Fruit fly (Drosophila melanogaster) whole organism, embryonic: ENCODE data around the gene Blm.

ENCODE experiments used
- CG10654 ChIP-seq: fragments of 200-800 bp; sonication (Bioruptor generic); optimal IDR thresholded peaks from 2 replicates; lab custom pipeline; 2016; ENCODE audit warnings: missing biosample characterization, missing genetic modification characterization
- CG10959 ChIP-seq: fragments of 200-800 bp; sonication (Bioruptor generic); IDR thresholded peaks from 2 replicates; pipeline ENCODE4 v1.3.6; 2022; ENCODE audit warnings: missing biosample characterization, missing genetic modification characterization
- CG13287 ChIP-seq: fragments of 200-800 bp; sonication (Bioruptor generic); IDR thresholded peaks from 2 replicates; pipeline ENCODE4 v1.3.6; 2022; ENCODE audit warnings: missing biosample characterization, missing genetic modification characterization; ENCODE audit not compliant: partially characterized antibody
- CG15073 ChIP-seq: fragments of 200-800 bp; sonication (Bioruptor generic); optimal IDR thresholded peaks from 2 replicates; lab custom pipeline; 2016; ENCODE audit warnings: missing biosample characterization, missing genetic modification characterization
- CG1603 ChIP-seq: fragments of 200-800 bp; sonication (Bioruptor generic); optimal IDR thresholded peaks from 2 replicates; lab custom pipeline; 2019; ENCODE audit warnings: missing biosample characterization, mild to moderate bottlenecking, missing genetic modification characterization, moderate library complexity
- CG17912 ChIP-seq: fragments of 200-800 bp; sonication (Bioruptor generic); optimal IDR thresholded peaks from 2 replicates; lab custom pipeline; 2018; ENCODE audit warnings: missing biosample characterization, mild to moderate bottlenecking, missing genetic modification characterization
- CG1792 ChIP-seq: fragments of 200-800 bp; sonication (Bioruptor generic); optimal IDR thresholded peaks from 2 replicates; lab custom pipeline; 2016; ENCODE audit warnings: missing biosample characterization, missing genetic modification characterization
- CG2116 ChIP-seq: fragments of 200-800 bp; sonication (Bioruptor generic); optimal IDR thresholded peaks from 3 replicates; lab custom pipeline; 2018; ENCODE audit warnings: missing biosample characterization, mild to moderate bottlenecking, missing genetic modification characterization
- CG32767 ChIP-seq: fragments of 200-800 bp; sonication (Bioruptor generic); IDR thresholded peaks from 2 replicates; pipeline ENCODE4 v1.3.6; 2022; ENCODE audit warnings: missing biosample characterization, missing genetic modification characterization
- CG34224 ChIP-seq: fragments of 200-800 bp; sonication (Bioruptor generic); IDR thresholded peaks from 3 replicates; pipeline ENCODE4 v1.3.6; 2022; ENCODE audit warnings: missing biosample characterization, missing genetic modification characterization; ENCODE audit not compliant: partially characterized antibody
- CG34376 ChIP-seq: fragments of 200-800 bp; sonication (Bioruptor generic); optimal IDR thresholded peaks from 2 replicates; lab custom pipeline; 2018; ENCODE audit warnings: missing biosample characterization, mild to moderate bottlenecking, missing genetic modification characterization
- CG3838 ChIP-seq: fragments of 200-800 bp; sonication (Bioruptor generic); optimal IDR thresholded peaks from 3 replicates; lab custom pipeline; 2016; ENCODE audit warnings: missing biosample characterization, missing genetic modification characterization
- CG4820 ChIP-seq: fragments of 200-800 bp; sonication (Bioruptor generic); optimal IDR thresholded peaks from 3 replicates; lab custom pipeline; 2016; ENCODE audit warnings: missing biosample characterization, missing genetic modification characterization
- CG6272 ChIP-seq: fragments of 200-800 bp; sonication (Bioruptor generic); IDR thresholded peaks from 2 replicates; pipeline ENCODE4 v1.3.6; 2022; ENCODE audit warnings: missing biosample characterization, missing genetic modification characterization
- CG6689 ChIP-seq: fragments of 200-800 bp; sonication (Bioruptor generic); IDR thresholded peaks from 2 replicates; pipeline ENCODE4 v1.3.6; 2022; ENCODE audit warnings: missing biosample characterization, missing genetic modification characterization
- CG7372 ChIP-seq: fragments of 200-800 bp; sonication (Bioruptor generic); IDR thresholded peaks from 2 replicates; pipeline ENCODE4 v1.3.6; 2022; ENCODE audit warnings: missing biosample characterization, missing genetic modification characterization
- CG7556 ChIP-seq: fragments of 200-800 bp; sonication (Bioruptor generic); optimal IDR thresholded peaks from 2 replicates; lab custom pipeline; 2017; ENCODE audit warnings: missing biosample characterization, mild to moderate bottlenecking, missing genetic modification characterization
- CG7928 ChIP-seq: fragments of 200-800 bp; sonication (Bioruptor generic); optimal IDR thresholded peaks from 2 replicates; lab custom pipeline; 2017; ENCODE audit warnings: missing biosample characterization, mild to moderate bottlenecking, missing genetic modification characterization
- CG7963 ChIP-seq: fragments of 200-800 bp; sonication (Bioruptor generic); IDR thresholded peaks from 3 replicates; pipeline ENCODE4 v1.3.6; 2022; ENCODE audit warnings: missing biosample characterization, missing genetic modification characterization; ENCODE audit not compliant: partially characterized antibody
- CG9215 ChIP-seq: fragments of 200-800 bp; sonication (Bioruptor generic); IDR thresholded peaks from 2 replicates; pipeline ENCODE4 v1.3.6; 2022; ENCODE audit warnings: missing biosample characterization, missing genetic modification characterization
- CG9932 ChIP-seq: fragments of 200-800 bp; sonication (Bioruptor generic); IDR thresholded peaks from 2 replicates; pipeline ENCODE4 v1.3.6; 2022; ENCODE audit warnings: missing biosample characterization, missing genetic modification characterization
- D19B ChIP-seq: fragments of 200-800 bp; sonication (Bioruptor generic); optimal IDR thresholded peaks from 2 replicates; lab custom pipeline; 2017; ENCODE audit warnings: missing biosample characterization, mild to moderate bottlenecking, missing genetic modification characterization
- Deaf1 ChIP-seq: fragments of 200-800 bp; optimal IDR thresholded peaks from 3 replicates; lab custom pipeline; 2019; ENCODE audit warnings: missing biosample characterization, mild to moderate bottlenecking, missing genetic modification characterization, moderate library complexity
- Fer3 ChIP-seq: fragments of 200-800 bp; sonication (Bioruptor generic); optimal IDR thresholded peaks from 2 replicates; lab custom pipeline; 2018; ENCODE audit warnings: missing biosample characterization, mild to moderate bottlenecking, missing genetic modification characterization, moderate library complexity
- Jarid2 ChIP-seq: fragments of 200-800 bp; sonication (Bioruptor generic); optimal IDR thresholded peaks from 3 replicates; lab custom pipeline; 2017; ENCODE audit warnings: mild to moderate bottlenecking, missing biosample characterization, missing genetic modification reagents, missing genetic modification characterization
- NFAT ChIP-seq: fragments of 200-800 bp; sonication (Bioruptor generic); IDR thresholded peaks from 2 replicates; pipeline ENCODE4 v1.3.6; 2022; ENCODE audit warnings: missing biosample characterization, missing genetic modification characterization
- Trl ChIP-seq, 3 experiments: fragments of >200 bp in 2 of 3; fragments of 200-800 bp in 1 of 3; sonication (Bioruptor generic) in 1 of 3; optimal IDR thresholded peaks; 2 replicates in 1 of 3; 3 replicates in 2 of 3; lab custom pipeline; 2016 to 2017; ENCODE audit warnings: missing biosample characterization in 1 of 3, missing genetic modification characterization in 1 of 3
- abd-A ChIP-seq: fragments of 200-800 bp; sonication (Bioruptor generic); optimal IDR thresholded peaks from 3 replicates; lab custom pipeline; 2019; ENCODE audit warnings: missing biosample characterization, mild to moderate bottlenecking, missing genetic modification characterization, moderate library complexity
- az2 ChIP-seq: fragments of 200-800 bp; sonication (Bioruptor generic); optimal IDR thresholded peaks from 3 replicates; lab custom pipeline; 2016; ENCODE audit warnings: missing biosample characterization, missing genetic modification characterization
- cato ChIP-seq: fragments of 200-800 bp; sonication (Bioruptor generic); optimal IDR thresholded peaks from 2 replicates; lab custom pipeline; 2016; ENCODE audit warnings: missing biosample characterization, missing genetic modification characterization, borderline replicate concordance
- emc ChIP-seq: fragments of 200-800 bp; sonication (Bioruptor generic); optimal IDR thresholded peaks from 2 replicates; lab custom pipeline; 2016; ENCODE audit warnings: missing biosample characterization, missing genetic modification characterization
- exex ChIP-seq: fragments of 200-800 bp; sonication (Bioruptor generic); optimal IDR thresholded peaks from 4 replicates; lab custom pipeline; 2018; ENCODE audit warnings: missing biosample characterization, mild to moderate bottlenecking, missing genetic modification characterization, moderate library complexity
- gcm ChIP-seq: fragments of 200-800 bp; sonication (Bioruptor generic); optimal IDR thresholded peaks from 2 replicates; lab custom pipeline; 2019; ENCODE audit warnings: missing biosample characterization, mild to moderate bottlenecking, missing genetic modification characterization, moderate library complexity
- h ChIP-seq: fragments of >200 bp; optimal IDR thresholded peaks from 2 replicates; lab custom pipeline; 2017
- hth ChIP-seq: fragments of >200 bp; optimal IDR thresholded peaks from 2 replicates; lab custom pipeline; 2017; ENCODE audit warnings: inconsistent platforms
- ind ChIP-seq: fragments of 200-800 bp; sonication (Bioruptor generic); optimal IDR thresholded peaks from 3 replicates; lab custom pipeline; 2016; ENCODE audit warnings: missing biosample characterization, missing genetic modification characterization
- kni ChIP-seq: fragments of 200-800 bp; sonication (Bioruptor generic); optimal IDR thresholded peaks from 3 replicates; lab custom pipeline; 2017; ENCODE audit warnings: mild to moderate bottlenecking, missing biosample characterization, missing genetic modification reagents, missing genetic modification characterization
- lola ChIP-seq, 3 experiments: fragments of >200 bp in 2 of 3; fragments of 200-800 bp in 1 of 3; sonication (Bioruptor generic) in 1 of 3; optimal IDR thresholded peaks; 2 replicates each; lab custom pipeline; 2017 to 2019; ENCODE audit warnings: missing biosample characterization in 3 of 3, missing genetic modification characterization in 3 of 3, mild to moderate bottlenecking in 1 of 3, moderate library complexity in 1 of 3
- mirr ChIP-seq: fragments of 200-800 bp; sonication (Bioruptor generic); optimal IDR thresholded peaks from 3 replicates; lab custom pipeline; 2018; ENCODE audit warnings: missing biosample characterization, mild to moderate bottlenecking, missing genetic modification characterization
- nom ChIP-seq: fragments of 200-800 bp; sonication (Bioruptor generic); optimal IDR thresholded peaks from 2 replicates; lab custom pipeline; 2017; ENCODE audit warnings: missing biosample characterization, missing genetic modification characterization, mild to moderate bottlenecking, moderate library complexity, missing genetic modification reagents
- oc ChIP-seq: fragments of 200-800 bp; sonication (Bioruptor generic); optimal IDR thresholded peaks from 2 replicates; lab custom pipeline; 2018; ENCODE audit warnings: missing biosample characterization, mild to moderate bottlenecking, missing genetic modification characterization, moderate library complexity
- otp ChIP-seq: fragments of 200-800 bp; sonication (Bioruptor generic); IDR thresholded peaks from 3 replicates; pipeline ENCODE4, ENCODE4 v1.3.6; 2022; ENCODE audit warnings: missing biosample characterization, missing genetic modification characterization
- psq ChIP-seq: fragments of 200-800 bp; sonication (Bioruptor generic); optimal IDR thresholded peaks from 2 replicates; lab custom pipeline; 2017; ENCODE audit warnings: missing biosample characterization, missing genetic modification characterization
- pzg ChIP-seq: fragments of 200-800 bp; sonication (Bioruptor generic); optimal IDR thresholded peaks from 3 replicates; lab custom pipeline; 2018; ENCODE audit warnings: missing biosample characterization, mild to moderate bottlenecking, missing genetic modification characterization, moderate library complexity
- sd ChIP-seq: fragments of 200-800 bp; sonication (Bioruptor generic); optimal IDR thresholded peaks from 3 replicates; lab custom pipeline; 2018; ENCODE audit warnings: missing biosample characterization, mild to moderate bottlenecking, missing genetic modification characterization, moderate library complexity
- sens ChIP-seq: fragments of 200-800 bp; sonication (Bioruptor generic); peaks from one replicate; lab custom pipeline; 2016; ENCODE audit warnings: missing biosample characterization, missing genetic modification characterization
- sug ChIP-seq: fragments of 200-800 bp; optimal IDR thresholded peaks from 2 replicates; lab custom pipeline; 2019; ENCODE audit warnings: missing biosample characterization, mild to moderate bottlenecking, missing genetic modification characterization, moderate library complexity

The Blm gene

DNA sequence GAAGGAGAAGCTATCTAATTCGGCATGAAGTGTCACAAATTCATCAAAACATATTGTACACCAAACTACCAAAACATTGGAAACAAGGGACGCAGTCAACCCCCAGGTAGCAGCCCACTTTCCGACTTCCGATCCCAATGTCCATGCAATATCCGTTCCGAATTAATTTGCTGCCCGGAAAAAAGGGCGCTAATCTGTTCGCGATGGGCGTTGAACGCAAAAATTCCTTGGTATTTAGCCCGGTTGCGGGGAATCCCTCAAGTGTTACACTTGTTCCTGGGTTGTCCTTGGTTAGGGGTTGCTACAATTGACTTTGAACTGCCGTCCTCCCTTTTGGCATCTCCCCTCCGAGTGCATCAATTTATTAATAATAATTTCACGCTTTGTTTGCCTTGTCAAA is 49.1 kb downstream of the Blm start (continued):
- peak; percentile 27 for TF ChIP-seq oc (tag; lab: Kevin White, UChicago)
- no peak for TF ChIP-seq kni (GFP tag; lab: Kevin White, UChicago)

DNA sequence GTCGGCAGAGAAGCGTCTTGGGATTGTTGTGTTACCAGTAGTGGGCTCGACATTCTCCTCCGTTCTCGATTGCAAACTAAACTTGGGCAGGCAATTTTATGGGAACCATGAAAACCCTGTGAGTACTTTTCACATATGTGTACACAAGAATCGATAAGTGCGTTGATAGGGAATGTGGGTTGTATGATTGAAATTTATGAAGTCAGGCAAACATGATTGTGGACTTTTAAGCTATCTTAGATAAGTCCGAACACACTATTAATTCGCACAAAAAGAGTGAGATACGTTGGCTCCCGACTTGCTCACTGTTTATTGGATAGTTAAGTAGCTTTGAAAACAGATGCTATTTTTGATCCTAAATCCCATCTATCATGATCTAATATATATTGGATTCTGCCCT is 49.8 kb downstream of the Blm start, which contains the start of gene CG18765:
CG18765 (minus strand) TSS at position 53 of the 400 bp plus-strand sequence.
- TF ChIP-seq CG34376 (peak; percentile 59), emc (GFP tag; lab: Kevin White, UChicago) (no peak), Fer3 (tag; lab: Kevin White, UChicago) (no peak), mirr (GFP tag; lab: Kevin White, UChicago) (peak; percentile 49), CG3838 (no peak), CG2116 (no peak), sd (tag; lab: Kevin White, UChicago) (peak; percentile 32), CG7928 (GFP tag; lab: Kevin White, UChicago) (no peak), sens (GFP tag; lab: Kevin White, UChicago) (peak; percentile 14), psq (GFP tag; lab: Kevin White, UChicago) (no peak), CG17912 (GFP tag; lab: Kevin White, UChicago) (no peak), exex (tag; lab: Kevin White, UChicago) (peak; percentile 79), NFAT (GFP tag; lab: Robert Waterston, UW) (no peak), CG34224 (no peak), CG32767 (GFP tag; lab: Robert Waterston, UW) (no peak)

- TF ChIP-seq D19B (GFP tag; lab: Kevin White, UChicago) = no peak
- no peak for TF ChIP-seq abd-A (tag; lab: Kevin White, UChicago)
- no peak for TF ChIP-seq az2
- no peak for TF ChIP-seq CG10959
- TF ChIP-seq pzg (GFP tag; lab: Kevin White, UChicago) = no peak
- TF ChIP-seq CG6272 = no peak
- TF ChIP-seq CG9932 (GFP tag; lab: Robert Waterston, UW) = peak; percentile 15; the same call in 1 of the 2 replicates
- no peak for TF ChIP-seq CG1792 (GFP tag; lab: Kevin White, UChicago)
- no peak for TF ChIP-seq CG3838
- TF ChIP-seq Deaf1 = peak; percentile 82
- TF ChIP-seq CG13287 = 0 out of 2 replicates have a peak, but pooled peaks have one; percentile 13
- TF ChIP-seq CG6689 (GFP tag; lab: Robert Waterston, UW) = no peak
- TF ChIP-seq nom = no peak
- no peak for TF ChIP-seq CG9215
- no peak for TF ChIP-seq otp (GFP tag; lab: Robert Waterston, UW)
- no peak for TF ChIP-seq cato (GFP tag; lab: Kevin White, UChicago)
- TF ChIP-seq CG1603 (tag; lab: Kevin White, UChicago) = no peak
- no peak for TF ChIP-seq h (lab: Kevin White, UChicago)
- peak; percentile 24 for TF ChIP-seq Jarid2 (GFP tag; lab: Kevin White, UChicago)
- no peak for TF ChIP-seq ind (GFP tag; lab: Kevin White, UChicago)
- no peak for TF ChIP-seq CG7556 (GFP tag; lab: Kevin White, UChicago)
- peak in 1 of 2 experiments; percentile 36 for TF ChIP-seq Trl (optimal IDR thresholded peaks at IDR 0.05; lab: Kevin White, UChicago)
- TF ChIP-seq Trl (GFP tag; optimal IDR thresholded peaks at IDR 0.05; lab: Kevin White, UChicago) = no peak
- TF ChIP-seq CG15073 (GFP tag; lab: Kevin White, UChicago) = no peak
- TF ChIP-seq CG7963 (GFP tag; lab: Robert Waterston, UW) = no peak
- TF ChIP-seq gcm (GFP tag; lab: Kevin White, UChicago) = no peak
- TF ChIP-seq CG10654 (GFP tag; lab: Kevin White, UChicago) = no peak
- no peak for TF ChIP-seq CG4820 (GFP tag; lab: Kevin White, UChicago)
- no peak for TF ChIP-seq hth (lab: Kevin White, UChicago)
- TF ChIP-seq CG7372 (GFP tag; lab: Robert Waterston, UW) = no peak
- no peak for TF ChIP-seq lola (GFP tag; optimal IDR thresholded peaks at IDR 0.05; lab: Kevin White, UChicago)
- TF ChIP-seq sug (tag; lab: Kevin White, UChicago) = peak; percentile 37
These were observed 50.6 kb downstream of the Blm start for dm6 chr3R:11690857-11691471.
